Fruit fly (Drosophila melanogaster): ENCODE measurements around the gene Edc3.

The Edc3 gene

dm6 chr3L:17485280-17485792 is 44.3 kb downstream of the Edc3 start (continued):
- peak; percentile 95 for TF ChIP-seq CG6813 (GFP tag; optimal IDR thresholded peaks at IDR 0.05)
- peak; percentile 8 to 92 for TF ChIP-seq bsh (GFP tag; optimal IDR thresholded peaks at IDR 0.05)
- peak; percentile 98 for TF ChIP-seq CG3407 (GFP tag; optimal IDR thresholded peaks at IDR 0.05)
- peak; percentile 66 for TF ChIP-seq scrt (GFP tag; optimal IDR thresholded peaks at IDR 0.05)
- TF ChIP-seq CG12236 (GFP tag; optimal IDR thresholded peaks at IDR 0.05) = peak; percentile 86
- peak; percentile 73 for TF ChIP-seq CG1792 (GFP tag; optimal IDR thresholded peaks at IDR 0.05)
- TF ChIP-seq NC2β (GFP tag; optimal IDR thresholded peaks at IDR 0.05) = peak; percentile 74
- peak; percentile 91 for TF ChIP-seq gcm (GFP tag; optimal IDR thresholded peaks at IDR 0.05)
- peak; percentile 49 for TF ChIP-seq Fer3 (tag; optimal IDR thresholded peaks at IDR 0.05)
- TF ChIP-seq Ravus (GFP tag; IDR thresholded peaks at IDR 0.05) = no peak
- peak; percentile 72 for TF ChIP-seq CG17361 (GFP tag; IDR thresholded peaks at IDR 0.05)
- TF ChIP-seq sim (GFP tag; IDR thresholded peaks at IDR 0.05) = peak; percentile 82; the same call in 1 of the 2 replicates
- TF ChIP-seq Lhr (GFP tag; optimal IDR thresholded peaks at IDR 0.05) = peak; percentile 90
- TF ChIP-seq Nf-YB (GFP tag; optimal IDR thresholded peaks at IDR 0.05) = peak; percentile 66
- peak; percentile 99 for TF ChIP-seq ATbp (GFP tag; optimal IDR thresholded peaks at IDR 0.05)
- TF ChIP-seq CG7556 (GFP tag; optimal IDR thresholded peaks at IDR 0.05) = peak; percentile 81
- TF ChIP-seq Med (GFP tag) = peak; percentile 93
- TF ChIP-seq abd-A (tag; optimal IDR thresholded peaks at IDR 0.05) = no peak
- TF ChIP-seq ham (GFP tag; IDR thresholded peaks at IDR 0.05) = no peak
- peak; percentile 68 for TF ChIP-seq ewg (GFP tag; optimal IDR thresholded peaks at IDR 0.05)
- peak; percentile 71 for TF ChIP-seq CG4360 (GFP tag; IDR thresholded peaks at IDR 0.05)
- TF ChIP-seq CG4282 (GFP tag; optimal IDR thresholded peaks at IDR 0.05) = no peak
- peak; percentile 76 for TF ChIP-seq CG8388 (GFP tag; optimal IDR thresholded peaks at IDR 0.05)
- no peak for TF ChIP-seq CG2129 (GFP tag; IDR thresholded peaks at IDR 0.05; ENCODE audit: partially characterized antibody)
- no peak; the same call in 2 of the 3 replicates for TF ChIP-seq so (GFP tag; IDR thresholded peaks at IDR 0.05)
- TF ChIP-seq Hsf (GFP tag; optimal IDR thresholded peaks at IDR 0.05) = peak; percentile 54
- no peak for TF ChIP-seq CG12155 (GFP tag; optimal IDR thresholded peaks at IDR 0.05)
- TF ChIP-seq HmgD (GFP tag; optimal IDR thresholded peaks at IDR 0.05) = peak; percentile 21
- peak in 1 of 2 experiments; percentile 9 for TF ChIP-seq dpn (GFP tag; optimal IDR thresholded peaks at IDR 0.05)
- TF ChIP-seq cg (GFP tag; optimal IDR thresholded peaks at IDR 0.05) = peak; percentile 65
- peak; percentile 11 for TF ChIP-seq CG1647 (GFP tag; optimal IDR thresholded peaks at IDR 0.05)
- TF ChIP-seq Atf3 (GFP tag; optimal IDR thresholded peaks at IDR 0.05) = no peak
- no peak for TF ChIP-seq Neu2 (GFP tag; optimal IDR thresholded peaks at IDR 0.05; ENCODE audit: borderline replicate concordance)
- TF ChIP-seq CG12659 (GFP tag; optimal IDR thresholded peaks at IDR 0.05) = peak; percentile 40
- no peak for TF ChIP-seq toy (GFP tag; IDR thresholded peaks at IDR 0.05)
- no peak for TF ChIP-seq Dip3 (GFP tag; optimal IDR thresholded peaks at IDR 0.05)
- TF ChIP-seq CG11085 (GFP tag; IDR thresholded peaks at IDR 0.05) = no peak
- peak; percentile 30; the same call in 1 of the 2 replicates for TF ChIP-seq ap (GFP tag; IDR thresholded peaks at IDR 0.05)
- TF ChIP-seq H15 (GFP tag; IDR thresholded peaks at IDR 0.05) = no peak
- TF ChIP-seq chn (GFP tag; optimal IDR thresholded peaks at IDR 0.05) = peak; percentile 10
- peak; percentile 92 for TF ChIP-seq CG1529 (GFP tag; optimal IDR thresholded peaks at IDR 0.05)
- TF ChIP-seq CG13296 (GFP tag; optimal IDR thresholded peaks at IDR 0.05) = peak; percentile 34
- peak; percentile 84 for TF ChIP-seq CG12219 (GFP tag; optimal IDR thresholded peaks at IDR 0.05)
- TF ChIP-seq Dbx (GFP tag; IDR thresholded peaks at IDR 0.05) = no peak
- no peak for TF ChIP-seq dan (GFP tag; IDR thresholded peaks at IDR 0.05)
- peak; percentile 80 for TF ChIP-seq Ets65A (GFP tag)
- peak; percentile 44; the same call in 1 of the 2 replicates for TF ChIP-seq E2f1 (GFP tag; IDR thresholded peaks at IDR 0.05)
- peak; percentile 42 for TF ChIP-seq Ssrp (tag; optimal IDR thresholded peaks at IDR 0.05)
- TF ChIP-seq CG3995 (GFP tag; optimal IDR thresholded peaks at IDR 0.05) = no peak
- TF ChIP-seq Mes4 (GFP tag; optimal IDR thresholded peaks at IDR 0.05) = peak; percentile 71
- peak; percentile 73; the same call in 1 of the 3 replicates for TF ChIP-seq sr (GFP tag; IDR thresholded peaks at IDR 0.05)
